Worm (Caenorhabditis elegans): ENCODE data around the gene sra-28.

sra-28 gene

ce11 chrII:6531527-6531926 is 42.0 kb downstream of the sra-28 start, which contains the start of gene abch-1:
abch-1 (minus strand) TSS chrII:6531627.
- no peak for TF ChIP-seq ztf-1 (GFP tag; conservative IDR thresholded peaks at IDR 0.05)
- TF ChIP-seq ztf-4 (tag; optimal IDR thresholded peaks at IDR 0.05) = no peak
- TF ChIP-seq sem-4 (tag; optimal IDR thresholded peaks at IDR 0.05) = no peak
- no peak for TF ChIP-seq crh-2 (tag; optimal IDR thresholded peaks at IDR 0.05)
- no peak for TF ChIP-seq ztf-11 (tag; optimal IDR thresholded peaks at IDR 0.05)
- TF ChIP-seq nhr-11 (tag; optimal IDR thresholded peaks at IDR 0.05) = no peak
- no peak for TF ChIP-seq unc-39 (tag; optimal IDR thresholded peaks at IDR 0.05)
- no peak for TF ChIP-seq mbf-1 (tag; optimal IDR thresholded peaks at IDR 0.05)
- TF ChIP-seq snpc-4 (tag; optimal IDR thresholded peaks at IDR 0.05) = no peak
- TF ChIP-seq nhr-129 (tag; optimal IDR thresholded peaks at IDR 0.05) = no peak

ce11 chrII:6528629-6529028 is 44.9 kb downstream of the sra-28 start, which contains the start of gene C56E6.4:
C56E6.4 (minus strand) TSS chrII:6528729.
- no peak for TF ChIP-seq mdl-1 (tag; optimal IDR thresholded peaks at IDR 0.05)
- no peak for TF ChIP-seq peb-1 (tag; optimal IDR thresholded peaks at IDR 0.05)

- TF ChIP-seq unc-39 (tag; optimal IDR thresholded peaks at IDR 0.05) (no peak), crh-2 (tag; optimal IDR thresholded peaks at IDR 0.05) (no peak), nhr-10 (tag; optimal IDR thresholded peaks at IDR 0.05) (no peak)
These were observed 47.4 kb downstream of the sra-28 start for ce11 chrII:6526136-6526684.

- TF ChIP-seq unc-62 (GFP tag; optimal IDR thresholded peaks at IDR 0.05) (no peak), fos-1 (tag; optimal IDR thresholded peaks at IDR 0.05) (peak; percentile 16)
These were observed 49.0 kb downstream of the sra-28 start, which contains the start of gene C56E6.2 for ce11 chrII:6524501-6524977. C56E6.2 (plus strand) TSS chrII:6524927.

- TF ChIP-seq nhr-23 (tag; optimal IDR thresholded peaks at IDR 0.05) (no peak), elt-1 (tag; optimal IDR thresholded peaks at IDR 0.05) (no peak), blmp-1 (tag; optimal IDR thresholded peaks at IDR 0.05; ENCODE audit: insufficient read depth) (no peak), nhr-10 (tag; optimal IDR thresholded peaks at IDR 0.05) (no peak), sma-3 (GFP tag; optimal IDR thresholded peaks at IDR 0.05) (no peak), nhr-77 (tag; optimal IDR thresholded peaks at IDR 0.05) (no peak), lin-11 (tag; optimal IDR thresholded peaks at IDR 0.05) (no peak), nhr-12 (tag; optimal IDR thresholded peaks at IDR 0.05) (no peak), crh-2 (tag; optimal IDR thresholded peaks at IDR 0.05) (no peak), mab-5 (tag; optimal IDR thresholded peaks at IDR 0.05) (no peak), peb-1 (tag; optimal IDR thresholded peaks at IDR 0.05) (no peak), lin-13 (GFP tag; optimal IDR thresholded peaks at IDR 0.05) (no peak)
These were observed 49.6 kb downstream of the sra-28 start for ce11 chrII:6523940-6524339.

- TF ChIP-seq nhr-12 (tag; optimal IDR thresholded peaks at IDR 0.05) = no peak
- TF ChIP-seq F13H6.1 (tag; optimal IDR thresholded peaks at IDR 0.05) = peak; percentile 12
- TF ChIP-seq sma-9 (GFP tag; optimal IDR thresholded peaks at IDR 0.05) = peak; percentile 31
- TF ChIP-seq sma-9 (tag; optimal IDR thresholded peaks at IDR 0.05) = no peak
- no peak for TF ChIP-seq lin-13 (GFP tag; optimal IDR thresholded peaks at IDR 0.05)
- TF ChIP-seq ama-1 (optimal IDR thresholded peaks at IDR 0.05) = no peak
These were observed 50.8 kb downstream of the sra-28 start for ce11 chrII:6522622-6523254.

- no peak for TF ChIP-seq sma-3 (GFP tag; optimal IDR thresholded peaks at IDR 0.05)
- no peak for TF ChIP-seq mab-5 (tag; optimal IDR thresholded peaks at IDR 0.05)
- no peak for TF ChIP-seq sem-4 (tag; optimal IDR thresholded peaks at IDR 0.05)
- TF ChIP-seq snpc-4 (tag; optimal IDR thresholded peaks at IDR 0.05) = no peak
- TF ChIP-seq peb-1 (tag; optimal IDR thresholded peaks at IDR 0.05) = no peak
- TF ChIP-seq nhr-237 (tag; optimal IDR thresholded peaks at IDR 0.05) = no peak
- TF ChIP-seq ceh-82 (tag; optimal IDR thresholded peaks at IDR 0.05) = no peak
- TF ChIP-seq unc-39 (tag; optimal IDR thresholded peaks at IDR 0.05) = no peak
- TF ChIP-seq ztf-11 (tag; optimal IDR thresholded peaks at IDR 0.05) = no peak
- TF ChIP-seq skn-1 (tag; optimal IDR thresholded peaks at IDR 0.05) = no peak
- TF ChIP-seq ztf-4 (tag; optimal IDR thresholded peaks at IDR 0.05) = no peak
- TF ChIP-seq aly-2 (tag; optimal IDR thresholded peaks at IDR 0.05) = no peak
- TF ChIP-seq mbf-1 (tag; optimal IDR thresholded peaks at IDR 0.05) = no peak
These were observed 52.3 kb downstream of the sra-28 start, which contains the start of gene toe-2 for ce11 chrII:6521316-6521715. toe-2 (minus strand) TSS chrII:6521385.
